Worm (Caenorhabditis elegans): ENCODE measurements around the gene cal-4.

- TF ChIP-seq pes-1 (GFP tag; IDR thresholded peaks at IDR 0.05) (no peak), ama-1 (optimal IDR thresholded peaks at IDR 0.05) (no peak), tbx-37 (GFP tag; conservative IDR thresholded peaks at IDR 0.05) (no peak), scrt-1 (GFP tag; IDR thresholded peaks at IDR 0.05) (no peak), hmg-4 (GFP tag; optimal IDR thresholded peaks at IDR 0.05) (no peak), ceh-36 (tag; optimal IDR thresholded peaks at IDR 0.05) (no peak), ceh-13 (GFP tag; optimal IDR thresholded peaks at IDR 0.05) (no peak), ets-7 (tag; optimal IDR thresholded peaks at IDR 0.05) (no peak)
Observed at ce11 chrIV:10570065-10570464, 48.9 kb downstream of the cal-4 start.
